Worm (Caenorhabditis elegans) whole organism, L4 larva: ENCODE measurements around the gene srb-11.

Experiments used
- D1046.2 ChIP-seq: fragments of 200-800 bp; sonication (Bioruptor generic); IDR thresholded peaks from 2 replicates; pipeline ENCODE4 v1.3.6; 2022; ENCODE audit warnings: missing genetic modification characterization, missing compliant biosample characterization
- F37D6.2 ChIP-seq: sonication (generic microtip); optimal IDR thresholded peaks from 2 replicates; lab custom pipeline; 2016; ENCODE audit warnings: mild to moderate bottlenecking, missing genetic modification characterization, missing compliant biosample characterization
- R02D3.7 ChIP-seq: fragments of 150-350 bp; sonication (generic microtip); optimal IDR thresholded peaks from 3 replicates; lab custom pipeline; 2014; ENCODE audit warnings: missing biosample characterization, missing genetic modification characterization
- T26A8.4 ChIP-seq: fragments of 200-800 bp; sonication (Bioruptor generic); IDR thresholded peaks from 2 replicates; pipeline ENCODE4 v1.3.6; 2022; ENCODE audit warnings: missing genetic modification characterization, missing compliant biosample characterization
- Y105C5A.15 ChIP-seq: fragments of 200-800 bp; sonication (Bioruptor generic); IDR thresholded peaks from 2 replicates; pipeline ENCODE4 v1.3.6; 2022; ENCODE audit warnings: missing genetic modification characterization, missing compliant biosample characterization
- Y5F2A.4 ChIP-seq: fragments of 200-800 bp; sonication (Bioruptor generic); optimal IDR thresholded peaks from 2 replicates; lab custom pipeline; 2018; ENCODE audit warnings: mild to moderate bottlenecking, missing genetic modification characterization, missing compliant biosample characterization
- Y75B8A.6 ChIP-seq: fragments of 200-800 bp; sonication (Bioruptor generic); IDR thresholded peaks from 2 replicates; pipeline ENCODE4 v1.3.6; 2022; ENCODE audit warnings: missing genetic modification reagents, missing genetic modification characterization, missing compliant biosample characterization
- aha-1 ChIP-seq: fragments of 150-350 bp; peaks from one replicate; lab custom pipeline; 2014; ENCODE audit warnings: missing biosample characterization, missing genetic modification characterization
- ama-1 ChIP-seq: fragments of 150-350 bp; optimal IDR thresholded peaks from 2 replicates; lab custom pipeline; 2014; ENCODE audit warnings: inconsistent platforms, mixed read lengths
- attf-4 ChIP-seq: sonication (generic microtip); optimal IDR thresholded peaks from 3 replicates; lab custom pipeline; 2017; ENCODE audit warnings: missing biosample characterization, missing genetic modification characterization
- ceh-20 ChIP-seq: fragments of 200-800 bp; sonication (Bioruptor generic); IDR thresholded peaks from 2 replicates; pipeline ENCODE4 v1.3.6; 2022; ENCODE audit warnings: missing genetic modification reagents, missing genetic modification characterization, missing compliant biosample characterization
- ceh-28 ChIP-seq: fragments of 150-350 bp; optimal IDR thresholded peaks from 2 replicates; lab custom pipeline; 2014; ENCODE audit warnings: missing biosample characterization, missing genetic modification reagents, missing genetic modification characterization
- ceh-62 ChIP-seq: sonication (generic microtip); optimal IDR thresholded peaks from 2 replicates; lab custom pipeline; 2017; ENCODE audit warnings: missing biosample characterization, missing genetic modification characterization
- ceh-82 ChIP-seq: sonication (generic microtip); optimal IDR thresholded peaks from 2 replicates; lab custom pipeline; 2017; ENCODE audit warnings: missing biosample characterization, missing genetic modification characterization
- ces-1 ChIP-seq: fragments of 150-350 bp; sonication (generic microtip); optimal IDR thresholded peaks from 4 replicates; lab custom pipeline; 2014; ENCODE audit warnings: missing biosample characterization, missing genetic modification reagents, missing genetic modification characterization
- cey-2 ChIP-seq: sonication (generic microtip); optimal IDR thresholded peaks from 3 replicates; lab custom pipeline; 2017; ENCODE audit warnings: missing genetic modification characterization, mild to moderate bottlenecking, missing compliant biosample characterization, antibody characterized with exemption, borderline replicate concordance; ENCODE audit not compliant: insufficient read depth
- daf-16 ChIP-seq, 3 experiments: sonication (generic microtip); optimal IDR thresholded peaks; 2 replicates each; lab custom pipeline; 2016 to 2017; ENCODE audit warnings: missing genetic modification characterization in 3 of 3, missing genetic modification reagents in 3 of 3, mild to moderate bottlenecking in 2 of 3, missing compliant biosample characterization in 2 of 3, missing biosample characterization in 1 of 3, moderate library complexity in 1 of 3
- daf-19 ChIP-seq: fragments of 200-800 bp; sonication (Bioruptor generic); conservative IDR thresholded peaks from 2 replicates; pipeline ENCODE4 v1.3.6; 2022; ENCODE audit warnings: missing genetic modification characterization, missing compliant biosample characterization
- dpl-1 ChIP-seq: fragments of 150-350 bp; optimal IDR thresholded peaks from 2 replicates; lab custom pipeline; 2014; ENCODE audit warnings: missing biosample characterization, missing genetic modification reagents, missing genetic modification characterization
- duxl-1 ChIP-seq: sonication (generic microtip); optimal IDR thresholded peaks from 2 replicates; lab custom pipeline; 2016; ENCODE audit warnings: mild to moderate bottlenecking, missing genetic modification characterization, moderate library complexity, missing compliant biosample characterization; ENCODE audit not compliant: poor library complexity
- dve-1 ChIP-seq: sonication (generic microtip); optimal IDR thresholded peaks from 2 replicates; lab custom pipeline; 2017; ENCODE audit warnings: antibody characterized with exemption, mild to moderate bottlenecking, missing genetic modification characterization, missing compliant biosample characterization; ENCODE audit not compliant: insufficient read depth
- gei-8 ChIP-seq: fragments of 200-800 bp; sonication (Bioruptor generic); optimal IDR thresholded peaks from 2 replicates; lab custom pipeline; 2018; ENCODE audit warnings: mild to moderate bottlenecking, missing genetic modification characterization, missing compliant biosample characterization
- hif-1 ChIP-seq, 2 experiments: sonication (generic microtip); optimal IDR thresholded peaks; 2 replicates each; lab custom pipeline; 2016 to 2017; ENCODE audit warnings: missing compliant biosample characterization in 2 of 2, missing genetic modification characterization in 2 of 2, missing genetic modification reagents in 2 of 2, missing genotype in 2 of 2, mild to moderate bottlenecking in 1 of 2
- hlh-11 ChIP-seq: fragments of 200-800 bp; sonication (Bioruptor generic); optimal IDR thresholded peaks from 2 replicates; lab custom pipeline; 2018; ENCODE audit warnings: mild to moderate bottlenecking, missing genetic modification characterization, missing compliant biosample characterization
- hlh-30 ChIP-seq: sonication (generic microtip); optimal IDR thresholded peaks from 2 replicates; lab custom pipeline; 2017; ENCODE audit warnings: antibody characterized with exemption, mild to moderate bottlenecking, missing genetic modification characterization, missing compliant biosample characterization; ENCODE audit not compliant: insufficient read depth
- hmg-1.1 ChIP-seq: fragments of 200-800 bp; sonication (Bioruptor generic); IDR thresholded peaks from 2 replicates; pipeline ENCODE4 v1.3.6; 2022; ENCODE audit warnings: missing genetic modification reagents, missing genetic modification characterization, missing compliant biosample characterization
- jun-1 ChIP-seq: fragments of 150-350 bp; optimal IDR thresholded peaks from 2 replicates; lab custom pipeline; 2014; ENCODE audit warnings: missing biosample characterization, missing genetic modification reagents, missing genetic modification characterization
- lin-13 ChIP-seq: fragments of 150-350 bp; optimal IDR thresholded peaks from 2 replicates; lab custom pipeline; 2014; ENCODE audit warnings: missing biosample characterization, missing genetic modification reagents, missing genetic modification characterization
- lin-15B ChIP-seq: fragments of 150-350 bp; sonication (generic microtip); optimal IDR thresholded peaks from 3 replicates; lab custom pipeline; 2014; ENCODE audit warnings: missing biosample characterization, missing genetic modification characterization
- nhr-237 ChIP-seq: sonication (generic microtip); optimal IDR thresholded peaks from 2 replicates; lab custom pipeline; 2017; ENCODE audit warnings: missing biosample characterization, missing genetic modification characterization
- nhr-28 ChIP-seq: fragments of 150-350 bp; optimal IDR thresholded peaks from 2 replicates; lab custom pipeline; 2014; ENCODE audit warnings: missing biosample characterization, missing genetic modification characterization
- nhr-48 ChIP-seq: sonication (generic microtip); optimal IDR thresholded peaks from 2 replicates; lab custom pipeline; 2016; ENCODE audit warnings: mild to moderate bottlenecking, missing genetic modification characterization, missing compliant biosample characterization
- nhr-76 ChIP-seq: fragments of 150-350 bp; optimal IDR thresholded peaks from 2 replicates; lab custom pipeline; 2014; ENCODE audit warnings: missing biosample characterization, missing genetic modification characterization
- snpc-1.2 ChIP-seq: fragments of 200-800 bp; sonication (Bioruptor generic); IDR thresholded peaks from 2 replicates; pipeline ENCODE4 v1.3.6; 2022; ENCODE audit warnings: missing genetic modification reagents, missing genetic modification characterization, missing compliant biosample characterization
- spr-1 ChIP-seq: sonication (generic microtip); optimal IDR thresholded peaks from 2 replicates; lab custom pipeline; 2016; ENCODE audit warnings: mild to moderate bottlenecking, missing genetic modification characterization, missing compliant biosample characterization
- spr-3 ChIP-seq: fragments of 200-800 bp; sonication (Bioruptor generic); optimal IDR thresholded peaks from 2 replicates; lab custom pipeline; 2018; ENCODE audit warnings: mild to moderate bottlenecking, missing genetic modification characterization, missing compliant biosample characterization
- tra-1 ChIP-seq: fragments of 200-800 bp; sonication (Bioruptor generic); IDR thresholded peaks from 2 replicates; pipeline ENCODE4 v1.3.6; 2022; ENCODE audit warnings: missing genetic modification reagents, missing genetic modification characterization, missing compliant biosample characterization
- unc-130 ChIP-seq: sonication (generic microtip); optimal IDR thresholded peaks from 2 replicates; lab custom pipeline; 2016; ENCODE audit warnings: missing genetic modification reagents, missing genetic modification characterization, missing compliant biosample characterization
- unc-62 ChIP-seq, 3 experiments: fragments of 150-350 bp in 1 of 3; sonication (generic microtip); optimal IDR thresholded peaks in 2 of 3; peaks in 1 of 3; 1 replicate in 1 of 3; 2 replicates in 2 of 3; lab custom pipeline; 2014 to 2017; ENCODE audit warnings: missing biosample characterization in 3 of 3, missing genetic modification characterization in 3 of 3, missing genetic modification reagents in 3 of 3, missing genotype in 1 of 3
- zag-1 ChIP-seq: fragments of 150-350 bp; optimal IDR thresholded peaks from 2 replicates; lab custom pipeline; 2014; ENCODE audit warnings: missing biosample characterization, missing genetic modification characterization
- zfp-2 ChIP-seq: sonication (generic microtip); optimal IDR thresholded peaks from 2 replicates; lab custom pipeline; 2016; ENCODE audit warnings: mild to moderate bottlenecking, missing genetic modification characterization, missing compliant biosample characterization
- zip-11 ChIP-seq: fragments of 200-800 bp; sonication (Bioruptor generic); IDR thresholded peaks from 2 replicates; pipeline ENCODE4 v1.3.6; 2022; ENCODE audit warnings: missing genetic modification characterization, missing compliant biosample characterization
- zip-2 ChIP-seq: fragments of 150-350 bp; optimal IDR thresholded peaks from 2 replicates; lab custom pipeline; 2014; ENCODE audit warnings: missing biosample characterization, missing genetic modification characterization
- ztf-7 ChIP-seq: fragments of 150-350 bp; optimal IDR thresholded peaks from 2 replicates; lab custom pipeline; 2014; ENCODE audit warnings: missing biosample characterization, missing genetic modification characterization

The srb-11 gene

ce11 chrIII:6462610-6463009 is 30.1 kb downstream of the srb-11 start, which contains the start of gene T26A5.8 (continued):
- TF ChIP-seq snpc-1.2 (0 out of 2 replicates have a peak, but pooled peaks have one; percentile 28), hif-1 (tag; optimal IDR thresholded peaks at IDR 0.05; lab: Kevin White, UChicago) (no peak), daf-19 (no peak), spr-1 (tag; lab: Kevin White, UChicago) (peak; percentile 20), jun-1 (tag; lab: Kevin White, UChicago) (no peak), daf-16 (GFP tag; optimal IDR thresholded peaks at IDR 0.05; lab: Kevin White, UChicago) (peak in 1 of 2 experiments; percentile 13), daf-16 (tag; optimal IDR thresholded peaks at IDR 0.05; lab: Kevin White, UChicago) (peak; percentile 28), T26A8.4 (GFP tag; lab: Robert Waterston, UW) (peak; percentile 57), ceh-82 (tag; lab: Kevin White, UChicago) (no peak), Y75B8A.6 (peak; percentile 72; the same call in 1 of the 2 replicates), nhr-76 (tag; lab: Kevin White, UChicago) (no peak), hlh-30 (tag; lab: Kevin White, UChicago) (no peak), ama-1 (lab: Kevin White, UChicago) (peak; percentile 93), Y5F2A.4 (peak; percentile 14), hmg-1.1 (GFP tag; lab: Robert Waterston, UW) (no peak)

ce11 chrIII:6459820-6460219 is 32.9 kb downstream of the srb-11 start, which contains the start of gene algn-1:
Gene algn-1, plus strand, starts transcription at chrIII:6460120.
- peak; percentile 49 for TF ChIP-seq aha-1 (tag; lab: Kevin White, UChicago)
- 0 out of 2 replicates have a peak, but pooled peaks have one; percentile 18 for TF ChIP-seq Y105C5A.15 (GFP tag; lab: Robert Waterston, UW)
- TF ChIP-seq hlh-30 (tag; lab: Kevin White, UChicago) = no peak
- no peak for TF ChIP-seq ceh-20 (GFP tag; lab: Robert Waterston, UW)

ce11 chrIII:6454183-6454582 is 38.5 kb downstream of the srb-11 start, which contains the start of gene jhdm-1:
Gene jhdm-1, plus strand, starts transcription at chrIII:6454483.
- no peak for TF ChIP-seq lin-13 (GFP tag; lab: Kevin White, UChicago)
- no peak for TF ChIP-seq zfp-2 (tag; lab: Kevin White, UChicago)
- no peak for TF ChIP-seq spr-3 (GFP tag; lab: Kevin White, UChicago)
- TF ChIP-seq dve-1 = no peak
- no peak for TF ChIP-seq lin-15B
- TF ChIP-seq F37D6.2 = no peak

- TF ChIP-seq jun-1 (tag; lab: Kevin White, UChicago) (peak; percentile 5), zfp-2 (tag; lab: Kevin White, UChicago) (no peak), R02D3.7 (no peak), zip-2 (tag; lab: Kevin White, UChicago) (peak; percentile 39), cey-2 (no peak), duxl-1 (tag; lab: Kevin White, UChicago) (peak; percentile 51), nhr-28 (tag; lab: Kevin White, UChicago) (peak; percentile 80), D1046.2 (no peak), nhr-237 (tag; lab: Kevin White, UChicago) (no peak), Y75B8A.6 (no peak), tra-1 (peak; percentile 43; the same call in 1 of the 2 replicates), attf-4 (no peak), nhr-48 (tag; lab: Kevin White, UChicago) (peak; percentile 34), ceh-28 (no peak), zip-11 (no peak), hmg-1.1 (GFP tag; lab: Robert Waterston, UW) (peak; percentile 78), Y5F2A.4 (no peak), ceh-62 (no peak), ces-1 (GFP tag; lab: Kevin White, UChicago) (no peak), unc-62 (GFP tag; optimal IDR thresholded peaks at IDR 0.05 in 1 of 2; lab: Kevin White, UChicago) (peak in 1 of 2 experiments; percentile 65), unc-62 (tag; optimal IDR thresholded peaks at IDR 0.05; lab: Kevin White, UChicago) (no peak), hlh-11 (tag; lab: Kevin White, UChicago) (peak; percentile 82), ztf-7 (no peak), dpl-1 (peak; percentile 81), nhr-76 (tag; lab: Kevin White, UChicago) (no peak), zag-1 (no peak), gei-8 (GFP tag; lab: Kevin White, UChicago) (no peak), lin-13 (GFP tag; lab: Kevin White, UChicago) (peak; percentile 73), unc-130 (peak; percentile 48)
These were observed 39.0 kb downstream of the srb-11 start for ce11 chrIII:6453665-6454064.
